Fruit fly (Drosophila melanogaster) whole organism, embryonic: ENCODE results near the gene SclA.

Source experiments
- CG10274 ChIP-seq: fragments of 200-800 bp; sonication (Bioruptor generic); optimal IDR thresholded peaks from 3 replicates; lab custom pipeline; 2017; ENCODE audit warnings: missing biosample characterization, mild to moderate bottlenecking, missing genetic modification characterization
- CG10321 ChIP-seq: fragments of 200-800 bp; sonication (Bioruptor generic); IDR thresholded peaks from 2 replicates; pipeline ENCODE4 v1.3.6; 2022; ENCODE audit warnings: missing biosample characterization, missing genetic modification characterization
- CG11504 ChIP-seq: fragments of 200-800 bp; sonication (Bioruptor generic); optimal IDR thresholded peaks from 3 replicates; lab custom pipeline; 2019; ENCODE audit warnings: missing biosample characterization, mild to moderate bottlenecking, missing genetic modification characterization, moderate library complexity
- CG11560 ChIP-seq: fragments of 200-800 bp; sonication (Bioruptor generic); IDR thresholded peaks from 3 replicates; pipeline ENCODE4 v1.3.6; 2022; ENCODE audit warnings: missing biosample characterization, missing genetic modification characterization
- CG12219 ChIP-seq: fragments of 200-800 bp; sonication (Bioruptor generic); optimal IDR thresholded peaks from 3 replicates; lab custom pipeline; 2018; ENCODE audit warnings: missing biosample characterization, mild to moderate bottlenecking, missing genetic modification characterization
- CG13287 ChIP-seq: fragments of 200-800 bp; sonication (Bioruptor generic); IDR thresholded peaks from 2 replicates; pipeline ENCODE4 v1.3.6; 2022; ENCODE audit warnings: missing biosample characterization, missing genetic modification characterization; ENCODE audit not compliant: partially characterized antibody
- CG13424 ChIP-seq: fragments of 200-800 bp; sonication (Bioruptor generic); optimal IDR thresholded peaks from 2 replicates; lab custom pipeline; 2019; ENCODE audit warnings: missing biosample characterization, mild to moderate bottlenecking, missing genetic modification characterization, moderate library complexity
- CG15514 ChIP-seq: fragments of 200-800 bp; sonication (Bioruptor generic); optimal IDR thresholded peaks from 3 replicates; lab custom pipeline; 2017; ENCODE audit warnings: missing biosample characterization, missing genetic modification characterization, mild to moderate bottlenecking, moderate library complexity, missing genetic modification reagents
- CG17186 ChIP-seq: fragments of 200-800 bp; sonication (Bioruptor generic); optimal IDR thresholded peaks from 3 replicates; lab custom pipeline; 2017; ENCODE audit warnings: missing biosample characterization, missing genetic modification reagents, missing genetic modification characterization
- CG17361 ChIP-seq: fragments of 200-800 bp; sonication (Bioruptor generic); IDR thresholded peaks from 3 replicates; pipeline ENCODE4 v1.3.6; 2022; ENCODE audit warnings: missing biosample characterization, missing genetic modification characterization
- CG17568 ChIP-seq: fragments of 200-800 bp; sonication (Bioruptor generic); optimal IDR thresholded peaks from 2 replicates; lab custom pipeline; 2018; ENCODE audit warnings: missing biosample characterization, mild to moderate bottlenecking, missing genetic modification characterization, moderate library complexity
- CG17912 ChIP-seq: fragments of 200-800 bp; sonication (Bioruptor generic); optimal IDR thresholded peaks from 2 replicates; lab custom pipeline; 2018; ENCODE audit warnings: missing biosample characterization, mild to moderate bottlenecking, missing genetic modification characterization
- CG1792 ChIP-seq: fragments of 200-800 bp; sonication (Bioruptor generic); optimal IDR thresholded peaks from 2 replicates; lab custom pipeline; 2016; ENCODE audit warnings: missing biosample characterization, missing genetic modification characterization
- CG3281 ChIP-seq: fragments of 200-800 bp; sonication (Bioruptor generic); optimal IDR thresholded peaks from 3 replicates; lab custom pipeline; 2017; ENCODE audit warnings: missing biosample characterization, mild to moderate bottlenecking, missing genetic modification characterization
- CG3995 ChIP-seq: fragments of 200-800 bp; sonication (Bioruptor generic); optimal IDR thresholded peaks from 3 replicates; lab custom pipeline; 2016; ENCODE audit warnings: missing biosample characterization, missing genetic modification characterization
- CG43689 ChIP-seq: fragments of 200-800 bp; sonication (Bioruptor generic); IDR thresholded peaks from 2 replicates; pipeline ENCODE4 v1.3.6; 2022; ENCODE audit warnings: missing biosample characterization, missing genetic modification characterization
- CG4707 ChIP-seq: fragments of 200-800 bp; sonication (Bioruptor generic); optimal IDR thresholded peaks from 2 replicates; lab custom pipeline; 2018; ENCODE audit warnings: missing biosample characterization, mild to moderate bottlenecking, missing genetic modification characterization, moderate library complexity
- CG4730 ChIP-seq: fragments of 200-800 bp; sonication (Bioruptor generic); IDR thresholded peaks from 2 replicates; pipeline ENCODE4 v1.3.6; 2022; ENCODE audit warnings: missing biosample characterization, missing genetic modification characterization
- CG7839 ChIP-seq: fragments of 200-800 bp; sonication (Bioruptor generic); optimal IDR thresholded peaks from 3 replicates; lab custom pipeline; 2018; ENCODE audit warnings: missing biosample characterization, mild to moderate bottlenecking, missing genetic modification characterization, moderate library complexity
- CG8388 ChIP-seq: fragments of 200-800 bp; sonication (Bioruptor generic); optimal IDR thresholded peaks from 2 replicates; lab custom pipeline; 2019; ENCODE audit warnings: missing biosample characterization, mild to moderate bottlenecking, missing genetic modification characterization, moderate library complexity
- CG8478 ChIP-seq: fragments of >200 bp; optimal IDR thresholded peaks from 2 replicates; lab custom pipeline; 2018
- CG8924 ChIP-seq: fragments of 200-800 bp; optimal IDR thresholded peaks from 3 replicates; lab custom pipeline; 2019; ENCODE audit warnings: missing biosample characterization, mild to moderate bottlenecking, missing genetic modification characterization, moderate library complexity
- CG9437 ChIP-seq: fragments of 200-800 bp; sonication (Bioruptor generic); optimal IDR thresholded peaks from 2 replicates; lab custom pipeline; 2018; ENCODE audit warnings: missing biosample characterization, mild to moderate bottlenecking, missing genetic modification characterization
- Drgx ChIP-seq: fragments of 200-800 bp; sonication (Bioruptor generic); IDR thresholded peaks from 2 replicates; pipeline ENCODE4 v1.3.6; 2022; ENCODE audit warnings: missing biosample characterization, missing genetic modification characterization
- H15 ChIP-seq: fragments of 200-800 bp; sonication (Bioruptor generic); IDR thresholded peaks from 3 replicates; pipeline ENCODE4 v1.3.6; 2022; ENCODE audit warnings: missing biosample characterization, missing genetic modification characterization
- HLH3B ChIP-seq: fragments of 200-800 bp; sonication (Bioruptor generic); IDR thresholded peaks from 2 replicates; pipeline ENCODE4 v1.3.6; 2022; ENCODE audit warnings: missing biosample characterization, missing genetic modification characterization
- Mad ChIP-seq: fragments of 200-800 bp; sonication (Bioruptor generic); optimal IDR thresholded peaks from 2 replicates; lab custom pipeline; 2016; ENCODE audit warnings: missing biosample characterization, missing genetic modification characterization
- NK7.1 ChIP-seq: fragments of 200-800 bp; sonication (Bioruptor generic); optimal IDR thresholded peaks from 3 replicates; lab custom pipeline; 2016; ENCODE audit warnings: missing biosample characterization, missing genetic modification characterization
- Ptx1 ChIP-seq: fragments of 200-800 bp; sonication (Bioruptor generic); IDR thresholded peaks from 2 replicates; pipeline ENCODE4 v1.3.6; 2022; ENCODE audit warnings: missing biosample characterization, missing genetic modification characterization
- ap ChIP-seq: fragments of 200-800 bp; sonication (Bioruptor generic); IDR thresholded peaks from 2 replicates; pipeline ENCODE4 v1.3.6; 2022; ENCODE audit warnings: missing biosample characterization, missing genetic modification characterization
- bab2 ChIP-seq: fragments of 200-800 bp; sonication (Bioruptor generic); optimal IDR thresholded peaks from 2 replicates; lab custom pipeline; 2016; ENCODE audit warnings: missing biosample characterization, missing genetic modification characterization
- caup ChIP-seq: fragments of 200-800 bp; sonication (Bioruptor generic); optimal IDR thresholded peaks from 3 replicates; lab custom pipeline; 2017; ENCODE audit warnings: missing biosample characterization, mild to moderate bottlenecking, missing genetic modification characterization, moderate library complexity; ENCODE audit not compliant: severe bottlenecking
- ci ChIP-seq: fragments of 200-800 bp; sonication (Bioruptor generic); IDR thresholded peaks from 3 replicates; pipeline ENCODE4 v1.3.6; 2022; ENCODE audit warnings: missing biosample characterization, missing genetic modification characterization
- croc ChIP-seq: fragments of 200-800 bp; sonication (Bioruptor generic); conservative IDR thresholded peaks from 3 replicates; pipeline ENCODE4 v1.3.6; 2022; ENCODE audit warnings: missing biosample characterization, missing genetic modification characterization
- disco-r ChIP-seq: fragments of 200-800 bp; sonication (Bioruptor generic); optimal IDR thresholded peaks from 2 replicates; lab custom pipeline; 2016; ENCODE audit warnings: missing biosample characterization, missing genetic modification characterization
- eve ChIP-seq, 2 experiments: fragments of >200 bp; optimal IDR thresholded peaks; 2 replicates each; lab custom pipeline; 2017; ENCODE audit warnings: missing biosample characterization in 2 of 2, missing genetic modification characterization in 2 of 2
- exex ChIP-seq: fragments of 200-800 bp; sonication (Bioruptor generic); optimal IDR thresholded peaks from 4 replicates; lab custom pipeline; 2018; ENCODE audit warnings: missing biosample characterization, mild to moderate bottlenecking, missing genetic modification characterization, moderate library complexity
- gt ChIP-seq: fragments of 200-800 bp; sonication (Bioruptor generic); IDR thresholded peaks from 2 replicates; pipeline ENCODE4 v1.3.6; 2022; ENCODE audit warnings: missing biosample characterization, missing genetic modification characterization
- pan ChIP-seq, 4 experiments: fragments of >200 bp in 3 of 4; fragments of 200-800 bp in 1 of 4; sonication (Bioruptor generic) in 1 of 4; optimal IDR thresholded peaks in 3 of 4; IDR thresholded peaks in 1 of 4; 2 replicates each; pipeline versions ENCODE4 v1.3.6 to Lab custom; 2017 to 2022; ENCODE audit warnings: missing biosample characterization in 2 of 4, missing genetic modification characterization in 2 of 4, mixed read lengths in 1 of 4
- pita ChIP-seq: fragments of 200-800 bp; sonication (Bioruptor generic); optimal IDR thresholded peaks from 2 replicates; lab custom pipeline; 2017; ENCODE audit warnings: missing biosample characterization, mild to moderate bottlenecking, missing genetic modification characterization
- pnt ChIP-seq: fragments of 200-800 bp; sonication (Bioruptor generic); optimal IDR thresholded peaks from 3 replicates; lab custom pipeline; 2016; ENCODE audit warnings: missing biosample characterization, missing genetic modification characterization
- prd ChIP-seq, 3 experiments: fragments of >200 bp in 2 of 3; fragments of 200-800 bp in 1 of 3; sonication (Bioruptor generic) in 1 of 3; optimal IDR thresholded peaks in 2 of 3; IDR thresholded peaks in 1 of 3; 2 replicates in 2 of 3; 3 replicates in 1 of 3; pipeline versions ENCODE4 v1.3.6 to Lab custom; 2017 to 2022; ENCODE audit warnings: missing biosample characterization in 1 of 3, missing genetic modification characterization in 1 of 3
- pros ChIP-seq: fragments of 200-800 bp; sonication (Bioruptor generic); optimal IDR thresholded peaks from 3 replicates; lab custom pipeline; 2019; ENCODE audit warnings: missing biosample characterization, mild to moderate bottlenecking, missing genetic modification characterization, moderate library complexity
- pzg ChIP-seq: fragments of 200-800 bp; sonication (Bioruptor generic); optimal IDR thresholded peaks from 3 replicates; lab custom pipeline; 2018; ENCODE audit warnings: missing biosample characterization, mild to moderate bottlenecking, missing genetic modification characterization, moderate library complexity
- rib ChIP-seq: fragments of 200-800 bp; sonication (Bioruptor generic); IDR thresholded peaks from 2 replicates; pipeline ENCODE4 v1.3.6; 2022; ENCODE audit warnings: missing biosample characterization, missing genetic modification characterization
- sug ChIP-seq: fragments of 200-800 bp; optimal IDR thresholded peaks from 2 replicates; lab custom pipeline; 2019; ENCODE audit warnings: missing biosample characterization, mild to moderate bottlenecking, missing genetic modification characterization, moderate library complexity
- twi ChIP-seq: fragments of 200-800 bp; optimal IDR thresholded peaks from 2 replicates; lab custom pipeline; 2019; ENCODE audit warnings: missing biosample characterization, mild to moderate bottlenecking, missing genetic modification characterization, moderate library complexity
- vnd ChIP-seq: fragments of 200-800 bp; sonication (Bioruptor generic); IDR thresholded peaks from 3 replicates; pipeline ENCODE4 v1.3.6; 2022; ENCODE audit warnings: missing biosample characterization, missing genetic modification characterization; ENCODE audit not compliant: partially characterized antibody
- wek ChIP-seq: fragments of 200-800 bp; sonication (Bioruptor generic); optimal IDR thresholded peaks from 3 replicates; lab custom pipeline; 2018; ENCODE audit warnings: missing biosample characterization, mild to moderate bottlenecking, missing genetic modification characterization, moderate library complexity

SclA gene

DNA sequence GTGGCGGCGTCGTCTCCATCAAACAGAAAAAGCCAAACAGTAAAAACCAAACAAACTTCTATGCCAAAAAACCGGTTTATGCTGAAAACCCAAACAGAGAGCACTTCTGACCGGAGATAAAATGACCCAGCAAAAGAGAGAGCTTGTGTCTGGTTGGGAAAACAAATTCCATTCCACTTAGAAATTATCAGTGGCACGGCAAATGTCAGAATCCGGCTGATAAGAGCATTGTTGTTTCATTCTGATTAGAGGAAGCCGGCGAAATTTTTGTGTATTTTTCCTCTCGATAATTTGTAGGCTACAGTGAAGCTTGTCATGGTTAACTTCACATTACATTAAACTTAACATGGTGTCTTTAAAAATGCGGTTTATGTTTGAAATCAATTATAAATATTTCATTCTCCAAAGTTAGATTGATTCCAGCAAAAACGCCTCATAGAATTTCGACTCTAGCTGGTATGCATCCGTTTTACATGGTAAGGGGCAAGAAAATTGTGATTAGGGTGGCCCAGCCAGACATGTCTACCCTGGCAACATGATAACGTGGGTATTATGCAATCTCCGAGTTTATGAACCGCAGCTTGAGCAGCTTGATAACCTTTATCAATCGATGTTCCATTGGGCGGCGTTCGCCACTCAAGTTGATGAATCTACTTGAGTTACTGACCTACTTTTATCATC lies 20.2 kb upstream of the SclA start (continued):
- TF ChIP-seq CG1792 (GFP tag; lab: Kevin White, UChicago) (peak; percentile 8), pros (no peak), pan (optimal IDR thresholded peaks at IDR 0.05; lab: Kevin White, UChicago) (no peak), pan (GFP tag; optimal IDR thresholded peaks at IDR 0.05 in 1 of 2, IDR thresholded peaks at IDR 0.05 in 1 of 2) (no peak), sug (tag; lab: Kevin White, UChicago) (peak; percentile 37), CG8478 (no peak), CG43689 (no peak), CG17361 (GFP tag; lab: Robert Waterston, UW) (no peak), CG3281 (GFP tag; lab: Kevin White, UChicago) (peak; percentile 27), NK7.1 (GFP tag; lab: Kevin White, UChicago) (peak; percentile 21), CG4730 (no peak), CG10274 (GFP tag; lab: Kevin White, UChicago) (no peak), CG13287 (GFP tag; lab: Robert Waterston, UW) (no peak), CG15514 (no peak), CG17568 (GFP tag; lab: Kevin White, UChicago) (no peak), Drgx (no peak), HLH3B (peak; percentile 13; the same call in 1 of the 2 replicates), eve (GFP tag; optimal IDR thresholded peaks at IDR 0.05; lab: Kevin White, UChicago) (no peak), bab2 (GFP tag; lab: Kevin White, UChicago) (peak; percentile 12), CG17912 (no peak), pnt (GFP tag; lab: Kevin White, UChicago) (no peak), Ptx1 (peak; percentile 48), exex (tag; lab: Kevin White, UChicago) (peak; percentile 31), CG8924 (tag; lab: Kevin White, UChicago) (no peak), H15 (GFP tag; lab: Robert Waterston, UW) (0 out of 3 replicates have a peak, but pooled peaks have one; percentile 17), Mad (GFP tag; lab: Kevin White, UChicago) (no peak), CG12219 (GFP tag; lab: Kevin White, UChicago) (no peak), CG11560 (tag; lab: Robert Waterston, UW) (no peak), caup (GFP tag; lab: Kevin White, UChicago) (peak; percentile 9), prd (optimal IDR thresholded peaks at IDR 0.05; lab: Kevin White, UChicago) (no peak), prd (GFP tag; IDR thresholded peaks at IDR 0.05; lab: Robert Waterston, UW) (0 out of 3 replicates have a peak, but pooled peaks have one; percentile 9), pzg (no peak), rib (no peak), CG9437 (GFP tag; lab: Kevin White, UChicago) (no peak), vnd (GFP tag; lab: Robert Waterston, UW) (no peak), CG3995 (GFP tag; lab: Kevin White, UChicago) (no peak), CG17186 (GFP tag; lab: Kevin White, UChicago) (no peak), gt (GFP tag; lab: Robert Waterston, UW) (no peak), CG11504 (tag; lab: Kevin White, UChicago) (peak; percentile 43), CG8388 (GFP tag; lab: Kevin White, UChicago) (peak; percentile 5), ci (peak; percentile 33; the same call in 1 of the 3 replicates), pita (GFP tag; lab: Kevin White, UChicago) (no peak), twi (tag; lab: Kevin White, UChicago) (no peak), disco-r (GFP tag; lab: Kevin White, UChicago) (no peak), ap (no peak), CG7839 (tag; lab: Kevin White, UChicago) (peak; percentile 36), CG4707 (GFP tag; lab: Kevin White, UChicago) (no peak), CG10321 (GFP tag; lab: Robert Waterston, UW) (no peak), wek (GFP tag; lab: Kevin White, UChicago) (no peak), CG13424 (tag; lab: Kevin White, UChicago) (peak; percentile 0), croc (GFP tag; lab: Robert Waterston, UW) (no peak)
